Worm (Caenorhabditis elegans) whole organism, early embryonic: ENCODE results near the gene clec-215.

ENCODE experiments used
- ama-1 ChIP-seq: fragments of 150-350 bp; optimal IDR thresholded peaks from 2 replicates; lab custom pipeline; 2014
- scrt-1 ChIP-seq: fragments of 200-800 bp; sonication (Bioruptor generic); IDR thresholded peaks from 2 replicates; pipeline ENCODE4 v1.3.6; 2022; ENCODE audit warnings: missing genetic modification characterization, missing compliant biosample characterization

ce11 chrV:7570290-7570689, 41.9 kb upstream of the clec-215 start, which contains the start of gene clec-212:
- TF ChIP-seq ama-1: no peak
- TF ChIP-seq scrt-1 (GFP tag; lab: Robert Waterston, UW): no peak
